Fruit fly (Drosophila melanogaster): Measurements from ENCODE around the gene CG43799.

dm6 chr2L:7219172-7219571 lies 8.4 kb upstream of the CG43799 start:
- TF ChIP-seq psq (optimal IDR thresholded peaks at IDR 0.05) (no peak), insv (optimal IDR thresholded peaks at IDR 0.05) (no peak), h (optimal IDR thresholded peaks at IDR 0.05) (no peak), Sin3A (optimal IDR thresholded peaks at IDR 0.05) (no peak), Myc (optimal IDR thresholded peaks at IDR 0.05) (no peak), ttk (optimal IDR thresholded peaks at IDR 0.05) (no peak)

Data from Kc167 (cell line).